Worm (Caenorhabditis elegans): ENCODE measurements around the gene cyn-7.

cyn-7 gene

DNA sequence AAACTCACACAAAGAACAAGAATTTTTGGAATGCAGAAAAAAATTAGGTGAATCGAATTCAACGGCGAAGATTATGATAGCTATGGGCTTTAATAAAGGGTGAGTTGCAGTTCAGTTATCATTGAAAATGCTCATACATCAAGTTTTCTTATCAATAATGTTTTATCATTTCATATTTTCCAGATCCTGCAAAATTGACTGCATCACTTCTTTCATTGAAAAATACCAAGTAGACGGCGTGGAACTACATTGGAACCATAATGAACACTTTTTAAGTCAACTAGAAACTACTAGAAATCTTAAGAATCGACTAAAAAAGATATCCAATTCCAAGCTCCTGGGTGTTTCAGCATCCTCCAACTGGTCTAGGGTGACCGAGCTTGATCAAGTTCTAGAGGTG, 43.9 kb downstream of the cyn-7 start, which contains the start of gene K08F9.1:
TSS of gene K08F9.1 (minus strand) at position 101 of the 400 bp plus-strand sequence.
- TF ChIP-seq lin-13 (tag; optimal IDR thresholded peaks at IDR 0.05) (no peak), ham-2 (GFP tag; optimal IDR thresholded peaks at IDR 0.05) (no peak), flh-1 (GFP tag; optimal IDR thresholded peaks at IDR 0.05) (no peak), nhr-237 (tag; optimal IDR thresholded peaks at IDR 0.05) (no peak), M03D4.4 (tag; optimal IDR thresholded peaks at IDR 0.05) (no peak), ceh-83 (GFP tag; optimal IDR thresholded peaks at IDR 0.05) (no peak), nhr-76 (tag; optimal IDR thresholded peaks at IDR 0.05) (no peak), nhr-12 (tag; optimal IDR thresholded peaks at IDR 0.05) (no peak), ceh-43 (GFP tag; optimal IDR thresholded peaks at IDR 0.05) (no peak), elt-3 (tag; optimal IDR thresholded peaks at IDR 0.05) (no peak), sptf-1 (tag; optimal IDR thresholded peaks at IDR 0.05) (no peak), tbx-8 (GFP tag; optimal IDR thresholded peaks at IDR 0.05) (no peak)

DNA sequence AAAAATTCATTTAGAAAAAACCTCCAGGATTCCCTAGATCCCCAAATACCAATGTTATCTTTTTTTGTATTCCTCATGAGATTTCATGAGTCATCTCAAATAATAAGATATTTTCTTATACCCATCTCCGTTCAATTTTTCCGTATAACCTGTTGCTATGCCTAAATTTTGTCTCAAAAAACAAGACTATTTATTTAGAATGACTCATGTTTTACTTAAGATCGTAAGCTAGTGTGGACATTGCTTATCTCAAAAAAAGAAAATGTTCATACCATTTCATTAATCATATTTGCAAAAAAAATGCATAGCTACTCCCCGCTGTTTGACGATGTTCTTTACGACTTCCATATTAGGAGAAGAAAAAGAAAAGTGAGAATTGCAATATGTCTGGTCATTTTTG, 46.9 kb downstream of the cyn-7 start, which contains the start of gene K08F9.3:
TSS of gene K08F9.3 (plus strand) at position 301 of the 400 bp plus-strand sequence.
- TF ChIP-seq ham-2 (GFP tag; optimal IDR thresholded peaks at IDR 0.05) (no peak), mls-2 (tag; optimal IDR thresholded peaks at IDR 0.05) (no peak), drap-1 (GFP tag; optimal IDR thresholded peaks at IDR 0.05) (no peak), nhr-12 (tag; optimal IDR thresholded peaks at IDR 0.05) (no peak), cnd-1 (tag; optimal IDR thresholded peaks at IDR 0.05) (no peak), mep-1 (tag; optimal IDR thresholded peaks at IDR 0.05) (no peak)

DNA sequence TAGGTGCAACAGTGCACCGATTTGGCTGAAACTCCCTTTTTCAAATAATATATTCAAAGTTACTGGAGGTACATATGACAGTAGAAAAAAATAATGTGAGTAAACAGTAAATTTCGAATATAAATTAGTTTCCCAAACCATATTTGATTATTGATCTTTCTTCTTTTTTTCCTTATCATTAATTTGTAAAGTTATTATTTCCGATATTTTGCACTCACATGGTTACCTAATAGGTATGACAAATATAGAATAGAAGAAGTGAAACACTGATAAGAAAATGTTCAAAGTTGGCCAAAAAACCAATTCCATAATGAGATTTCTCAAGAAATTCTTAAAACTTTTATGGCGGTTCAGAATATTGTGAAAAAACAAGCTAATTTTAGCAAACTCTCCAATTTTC, 47.4 kb downstream of the cyn-7 start:
- TF ChIP-seq zip-8 (tag; optimal IDR thresholded peaks at IDR 0.05) (no peak), unc-62 (GFP tag; optimal IDR thresholded peaks at IDR 0.05) (no peak), tbx-8 (GFP tag; optimal IDR thresholded peaks at IDR 0.05) (no peak), cnd-1 (tag; optimal IDR thresholded peaks at IDR 0.05) (no peak), blmp-1 (tag; optimal IDR thresholded peaks at IDR 0.05) (no peak), sem-2 (GFP tag; optimal IDR thresholded peaks at IDR 0.05) (no peak)

DNA sequence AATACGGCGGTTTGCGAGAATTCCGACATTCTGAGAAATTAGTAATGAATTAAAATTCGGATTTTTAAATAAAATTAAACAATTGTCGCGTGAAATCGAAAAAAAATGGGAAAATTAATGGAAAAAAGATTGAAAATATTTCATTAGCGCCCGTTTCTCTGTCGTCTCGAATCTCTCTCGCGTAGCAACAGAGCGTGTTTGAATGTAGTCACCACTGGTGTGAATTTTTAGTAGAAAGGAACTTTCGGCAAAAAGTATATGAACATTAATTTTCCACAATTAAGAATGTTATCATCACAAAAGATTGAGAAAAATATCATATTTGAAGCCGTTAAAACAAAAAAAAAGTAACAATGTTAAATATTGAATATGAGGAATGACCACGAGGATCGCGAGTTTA, 50.4 kb downstream of the cyn-7 start, which contains the start of gene aipl-1:
TSS of gene aipl-1 (minus strand) at position 30 of the 400 bp plus-strand sequence.
- no peak for TF ChIP-seq blmp-1 (tag; optimal IDR thresholded peaks at IDR 0.05)
- peak; percentile 46 for TF ChIP-seq pha-4 (tag; optimal IDR thresholded peaks at IDR 0.05)
- TF ChIP-seq ceh-39 (tag; optimal IDR thresholded peaks at IDR 0.05): peak; percentile 21
- no peak for TF ChIP-seq elt-3 (tag; optimal IDR thresholded peaks at IDR 0.05)
- TF ChIP-seq lsy-2 (tag; optimal IDR thresholded peaks at IDR 0.05): peak; percentile 71
- TF ChIP-seq unc-120 (tag; optimal IDR thresholded peaks at IDR 0.05; ENCODE audit: poor library complexity, severe bottlenecking): no peak
- TF ChIP-seq mep-1 (tag; optimal IDR thresholded peaks at IDR 0.05): peak; percentile 80
- TF ChIP-seq nhr-2 (tag; optimal IDR thresholded peaks at IDR 0.05): no peak
- peak; percentile 83 for TF ChIP-seq ces-1 (GFP tag; optimal IDR thresholded peaks at IDR 0.05)
- peak; percentile 2 for TF ChIP-seq sptf-1 (tag; optimal IDR thresholded peaks at IDR 0.05)
- TF ChIP-seq elt-1 (tag; optimal IDR thresholded peaks at IDR 0.05; ENCODE audit: borderline replicate concordance, insufficient read depth): no peak
- TF ChIP-seq flh-1 (GFP tag; optimal IDR thresholded peaks at IDR 0.05): no peak
- TF ChIP-seq lin-13 (tag; optimal IDR thresholded peaks at IDR 0.05): peak; percentile 21
- TF ChIP-seq ham-2 (GFP tag; optimal IDR thresholded peaks at IDR 0.05): no peak
- TF ChIP-seq unc-62 (GFP tag; optimal IDR thresholded peaks at IDR 0.05): no peak
- TF ChIP-seq nhr-28 (tag; optimal IDR thresholded peaks at IDR 0.05): no peak
- peak; percentile 27 for TF ChIP-seq hlh-1 (tag; optimal IDR thresholded peaks at IDR 0.05)
- peak; percentile 62 for TF ChIP-seq nhr-237 (tag; optimal IDR thresholded peaks at IDR 0.05)

All from whole organism, mixed stage, embryonic.